Worm (Caenorhabditis elegans): Measurements from ENCODE around the gene apc-10.
A peak's percentile ranks its signal among the peaks of the same experiment; 100 is the strongest.

Gene apc-10

DNA sequence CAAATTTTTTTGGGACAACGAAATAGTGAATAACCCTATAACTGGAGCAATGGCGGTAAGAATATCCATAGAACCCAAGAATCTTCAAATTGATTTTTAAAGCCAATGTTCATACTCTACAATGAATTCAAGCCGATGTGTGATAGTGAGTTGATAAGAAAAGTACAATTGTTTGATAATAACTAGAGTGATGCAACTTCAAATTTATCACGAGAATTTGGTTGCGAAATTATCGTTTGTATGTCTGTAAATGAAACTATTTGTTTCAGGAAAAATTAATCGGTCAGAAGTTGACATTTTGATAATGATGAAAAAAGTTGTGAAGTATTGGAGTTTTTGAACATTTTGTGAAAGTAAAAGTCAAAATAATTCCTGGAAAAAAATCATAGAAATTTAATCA, 26.9 kb downstream of the apc-10 start:
- TF ChIP-seq attf-3 (GFP tag; conservative IDR thresholded peaks at IDR 0.05) (no peak), ceh-58 (GFP tag; IDR thresholded peaks at IDR 0.05) (no peak), egrh-3 (GFP tag; IDR thresholded peaks at IDR 0.05) (no peak), ets-4 (GFP tag; optimal IDR thresholded peaks at IDR 0.05) (peak; percentile 32), aptf-3 (GFP tag; IDR thresholded peaks at IDR 0.05) (no peak), lir-1 (GFP tag; conservative IDR thresholded peaks at IDR 0.05) (no peak), fkh-3 (tag; optimal IDR thresholded peaks at IDR 0.05) (no peak), mxl-1 (tag; optimal IDR thresholded peaks at IDR 0.05) (no peak), cebp-1 (GFP tag; IDR thresholded peaks at IDR 0.05) (peak; percentile 84), cebp-1 (tag; optimal IDR thresholded peaks at IDR 0.05) (peak; percentile 86), nhr-80 (tag; optimal IDR thresholded peaks at IDR 0.05) (peak; percentile 93), hmg-20 (GFP tag; IDR thresholded peaks at IDR 0.05) (no peak), T26A5.8 (tag; optimal IDR thresholded peaks at IDR 0.05) (no peak)

DNA sequence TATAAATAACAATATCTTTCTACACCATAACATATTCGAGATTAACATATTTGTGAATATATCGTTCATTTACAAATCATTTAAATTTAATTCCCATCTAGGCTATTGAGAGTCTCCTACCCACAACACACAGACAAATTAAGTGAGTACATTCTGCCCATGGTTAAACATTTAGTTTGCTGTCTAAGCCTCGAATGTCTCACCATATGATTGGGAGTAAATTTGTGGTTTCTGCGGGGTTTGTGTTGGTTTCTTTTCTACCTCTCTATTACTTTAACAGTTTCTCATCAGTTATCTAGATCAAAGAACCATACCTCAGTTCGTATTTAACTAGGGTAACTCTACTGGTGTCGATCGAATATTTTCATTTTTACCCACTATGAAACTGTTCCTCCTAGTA, 27.7 kb downstream of the apc-10 start, which contains the start of gene ugt-2:
Gene ugt-2, plus strand, starts transcription at position 371 of the 400 bp plus-strand sequence.
- peak; percentile 42 for TF ChIP-seq nhr-80 (tag; optimal IDR thresholded peaks at IDR 0.05)
- TF ChIP-seq ztf-25 (GFP tag; IDR thresholded peaks at IDR 0.05) = no peak
- no peak for TF ChIP-seq lin-26 (GFP tag; IDR thresholded peaks at IDR 0.05)
- TF ChIP-seq ets-4 (GFP tag; optimal IDR thresholded peaks at IDR 0.05) = no peak
- TF ChIP-seq gei-17 (GFP tag; optimal IDR thresholded peaks at IDR 0.05) = no peak

DNA sequence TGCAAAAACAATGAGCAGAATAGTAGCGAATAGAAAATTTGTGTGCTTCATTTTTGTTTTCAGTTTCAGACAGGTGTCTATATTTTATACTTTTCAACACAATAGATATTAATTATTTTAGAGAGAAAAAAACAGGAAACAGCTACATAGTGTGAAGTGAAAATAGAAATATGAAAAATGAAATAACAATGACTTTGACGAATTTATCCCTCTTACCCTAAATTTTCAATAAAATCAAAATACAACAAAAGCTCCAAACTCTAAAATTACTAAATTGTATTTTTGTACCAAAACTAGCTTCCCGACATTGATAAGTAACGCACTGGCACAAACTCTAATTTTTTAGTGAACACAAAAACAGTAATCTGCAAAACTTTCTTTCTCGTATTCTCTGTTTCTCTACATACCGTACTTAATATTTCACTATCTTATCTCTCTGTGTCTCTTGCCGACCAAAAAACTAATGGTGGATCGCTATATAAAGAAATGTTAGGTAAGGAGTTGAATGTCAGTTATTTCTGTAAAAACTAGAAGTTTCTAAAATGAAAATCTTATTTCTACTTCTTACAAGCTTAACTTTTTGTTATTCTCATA, 30.9 kb downstream of the apc-10 start, which contains the start of the genes col-151 and ugt-1:
Gene col-151, minus strand, starts transcription at position 51 of the 594 bp plus-strand sequence.
Gene ugt-1, plus strand, starts transcription at position 491 of the 594 bp plus-strand sequence.
- no peak for TF ChIP-seq F57C9.4 (tag; optimal IDR thresholded peaks at IDR 0.05)
- TF ChIP-seq F55B11.4 (tag; optimal IDR thresholded peaks at IDR 0.05; ENCODE audit: borderline replicate concordance, insufficient read depth) = no peak
- TF ChIP-seq Y95B8A.8 (GFP tag; IDR thresholded peaks at IDR 0.05) = no peak
- TF ChIP-seq madf-8 (GFP tag; conservative IDR thresholded peaks at IDR 0.05) = no peak
- TF ChIP-seq sdz-38 (tag; optimal IDR thresholded peaks at IDR 0.05) = no peak
- peak; percentile 82 for TF ChIP-seq hmg-1.2 (GFP tag; IDR thresholded peaks at IDR 0.05)
- no peak for TF ChIP-seq pha-4 (tag; optimal IDR thresholded peaks at IDR 0.05)
- TF ChIP-seq lsy-27 (tag; optimal IDR thresholded peaks at IDR 0.05; ENCODE audit: borderline replicate concordance, insufficient read depth) = no peak
- peak; percentile 48 for TF ChIP-seq nhr-80 (tag; optimal IDR thresholded peaks at IDR 0.05)
- no peak for TF ChIP-seq pbrm-1 (GFP tag; IDR thresholded peaks at IDR 0.05)
- TF ChIP-seq lag-1 (GFP tag; IDR thresholded peaks at IDR 0.05) = no peak
- TF ChIP-seq lin-54 (GFP tag; optimal IDR thresholded peaks at IDR 0.05) = no peak
- TF ChIP-seq K11D2.4 (GFP tag; IDR thresholded peaks at IDR 0.05) = no peak
- TF ChIP-seq ztf-28 (GFP tag; IDR thresholded peaks at IDR 0.05) = no peak
- no peak for TF ChIP-seq let-526 (GFP tag; IDR thresholded peaks at IDR 0.05)
- TF ChIP-seq lsl-1 (GFP tag; optimal IDR thresholded peaks at IDR 0.05) = no peak
- TF ChIP-seq F10E7.11 (tag; optimal IDR thresholded peaks at IDR 0.05) = no peak
- TF ChIP-seq hlh-12 (tag; optimal IDR thresholded peaks at IDR 0.05) = no peak

DNA sequence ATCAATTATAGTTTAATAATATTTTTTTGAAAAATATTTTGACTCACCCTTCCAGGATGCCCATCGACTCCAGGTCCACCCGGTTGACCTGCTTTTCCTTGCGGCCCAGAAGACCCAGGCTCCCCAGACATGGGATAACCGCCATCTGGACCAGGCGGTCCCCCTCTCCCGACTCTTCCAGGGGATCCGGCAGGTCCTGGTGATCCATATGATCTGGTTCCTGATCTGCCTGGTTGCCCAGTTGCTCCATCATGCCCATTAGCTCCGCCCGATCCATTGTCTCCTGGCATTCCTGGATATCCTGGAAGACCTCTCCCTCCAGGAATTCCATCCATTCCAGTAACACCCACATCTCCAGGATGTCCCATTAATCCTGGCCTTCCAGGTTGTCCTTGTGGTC, 32.4 kb downstream of the apc-10 start:
- no peak for TF ChIP-seq F39B2.1 (GFP tag; IDR thresholded peaks at IDR 0.05)
- no peak for TF ChIP-seq unc-62 (GFP tag; optimal IDR thresholded peaks at IDR 0.05)
- no peak for TF ChIP-seq sptf-2 (GFP tag; optimal IDR thresholded peaks at IDR 0.05)
- no peak for TF ChIP-seq ztf-3 (GFP tag; optimal IDR thresholded peaks at IDR 0.05)
- TF ChIP-seq aptf-3 (GFP tag; IDR thresholded peaks at IDR 0.05) = no peak
- no peak for TF ChIP-seq hrde-1 (tag; optimal IDR thresholded peaks at IDR 0.05; ENCODE audit: borderline replicate concordance)
- no peak for TF ChIP-seq mxl-1 (tag; optimal IDR thresholded peaks at IDR 0.05)
- no peak for TF ChIP-seq snpc-1.1 (tag; optimal IDR thresholded peaks at IDR 0.05; ENCODE audit: insufficient read depth)
- TF ChIP-seq rcor-1 (GFP tag; IDR thresholded peaks at IDR 0.05) = no peak
- no peak for TF ChIP-seq F57C9.4 (tag; optimal IDR thresholded peaks at IDR 0.05)
- no peak for TF ChIP-seq madf-3 (GFP tag; IDR thresholded peaks at IDR 0.05)
- TF ChIP-seq dpff-1 (tag; optimal IDR thresholded peaks at IDR 0.05) = no peak
- TF ChIP-seq F57A8.1 (GFP tag; optimal IDR thresholded peaks at IDR 0.05) = no peak
- TF ChIP-seq gei-17 (GFP tag; optimal IDR thresholded peaks at IDR 0.05) = no peak
- TF ChIP-seq D2030.7 (GFP tag; IDR thresholded peaks at IDR 0.05) = no peak
- no peak for TF ChIP-seq zim-3 (tag; optimal IDR thresholded peaks at IDR 0.05)

Measured in whole organism, young adult.